Worm (Caenorhabditis elegans) whole organism, L1 larva: Measurements from ENCODE around the gene eif-1.A.

Source experiments
- C16A3.4 ChIP-seq: fragments of 150-350 bp; optimal IDR thresholded peaks from 2 replicates; lab custom pipeline; 2014; ENCODE audit warnings: missing biosample characterization, missing genetic modification characterization
- blmp-1 ChIP-seq: fragments of 150-350 bp; optimal IDR thresholded peaks from 2 replicates; lab custom pipeline; 2014; ENCODE audit warnings: missing biosample characterization, missing genetic modification characterization
- ceh-63 ChIP-seq: fragments of 200-800 bp; sonication (Bioruptor generic); optimal IDR thresholded peaks from 2 replicates; lab custom pipeline; 2018; ENCODE audit warnings: mild to moderate bottlenecking, missing genetic modification characterization, missing compliant biosample characterization
- ceh-90 ChIP-seq: sonication (generic microtip); optimal IDR thresholded peaks from 2 replicates; lab custom pipeline; 2016; ENCODE audit warnings: missing genetic modification characterization, missing compliant biosample characterization
- ces-1 ChIP-seq: fragments of 150-350 bp; optimal IDR thresholded peaks from 2 replicates; lab custom pipeline; 2014; ENCODE audit warnings: missing biosample characterization, missing genetic modification reagents, missing genetic modification characterization
- efl-1 ChIP-seq, 4 experiments: fragments of 150-350 bp; optimal IDR thresholded peaks in 3 of 4; peaks in 1 of 4; 1 replicate in 1 of 4; 2 replicates in 3 of 4; lab custom pipeline; 2014; ENCODE audit warnings: missing biosample characterization in 2 of 4, missing genetic modification characterization in 2 of 4, missing genetic modification reagents in 2 of 4
- egl-13 ChIP-seq: sonication (generic microtip); optimal IDR thresholded peaks from 2 replicates; lab custom pipeline; 2016; ENCODE audit warnings: missing genotype, missing genetic modification reagents, missing genetic modification characterization, missing compliant biosample characterization
- elt-2 ChIP-seq: sonication (generic microtip); optimal IDR thresholded peaks from 2 replicates; lab custom pipeline; 2016; ENCODE audit warnings: missing genetic modification characterization, mild to moderate bottlenecking, inconsistent platforms, missing compliant biosample characterization, missing genetic modification reagents
- ets-5 ChIP-seq: fragments of 200-800 bp; sonication (Bioruptor generic); IDR thresholded peaks from 2 replicates; pipeline ENCODE4 v1.3.6; 2022; ENCODE audit warnings: missing genetic modification characterization, missing compliant biosample characterization
- fos-1 ChIP-seq: fragments of 150-350 bp; optimal IDR thresholded peaks from 2 replicates; lab custom pipeline; 2014; ENCODE audit warnings: missing biosample characterization, missing genetic modification characterization
- grh-1 ChIP-seq: fragments of 200-800 bp; sonication (Bioruptor generic); IDR thresholded peaks from 2 replicates; pipeline ENCODE4 v1.3.6; 2022; ENCODE audit warnings: missing genetic modification reagents, missing genetic modification characterization, missing compliant biosample characterization
- hlh-17 ChIP-seq: fragments of 200-800 bp; sonication (Bioruptor generic); optimal IDR thresholded peaks from 2 replicates; lab custom pipeline; 2018; ENCODE audit warnings: missing genetic modification characterization, mild to moderate bottlenecking, missing compliant biosample characterization, moderate library complexity, borderline replicate concordance
- hlh-4 ChIP-seq: sonication (generic microtip); optimal IDR thresholded peaks from 2 replicates; lab custom pipeline; 2016; ENCODE audit warnings: mild to moderate bottlenecking, missing genetic modification characterization, missing compliant biosample characterization
- irx-1 ChIP-seq: sonication (generic microtip); optimal IDR thresholded peaks from 2 replicates; lab custom pipeline; 2016; ENCODE audit warnings: missing genetic modification characterization, missing compliant biosample characterization
- lin-35 ChIP-seq, 2 experiments: fragments of 150-350 bp; optimal IDR thresholded peaks; 2 replicates each; lab custom pipeline; 2014; ENCODE audit warnings: missing biosample characterization in 2 of 2, missing genetic modification characterization in 2 of 2, missing genetic modification reagents in 2 of 2
- lsy-2 ChIP-seq, 2 experiments: fragments of 150-350 bp; optimal IDR thresholded peaks; 2 replicates each; lab custom pipeline; 2014; ENCODE audit warnings: missing biosample characterization in 2 of 2, missing genetic modification characterization in 2 of 2
- mab-9 ChIP-seq: fragments of 200-800 bp; sonication (Bioruptor generic); IDR thresholded peaks from 2 replicates; pipeline ENCODE4 v1.3.6; 2022; ENCODE audit warnings: missing genetic modification reagents, missing genetic modification characterization, missing compliant biosample characterization
- mdl-1 ChIP-seq, 2 experiments: fragments of 150-350 bp; optimal IDR thresholded peaks; 2 replicates each; lab custom pipeline; 2014 to 2017; ENCODE audit warnings: missing biosample characterization in 2 of 2, missing genetic modification characterization in 2 of 2, inconsistent platforms in 1 of 2
- nhr-47 ChIP-seq: sonication (generic microtip); optimal IDR thresholded peaks from 2 replicates; lab custom pipeline; 2016; ENCODE audit warnings: mild to moderate bottlenecking, missing genetic modification characterization, moderate library complexity, missing compliant biosample characterization
- nhr-71 ChIP-seq: sonication (generic microtip); optimal IDR thresholded peaks from 2 replicates; lab custom pipeline; 2016; ENCODE audit warnings: mild to moderate bottlenecking, missing genetic modification characterization, moderate library complexity, missing compliant biosample characterization
- nhr-77 ChIP-seq: fragments of 150-350 bp; optimal IDR thresholded peaks from 2 replicates; lab custom pipeline; 2014; ENCODE audit warnings: missing biosample characterization, missing genetic modification characterization
- rnt-1 ChIP-seq: sonication (generic microtip); optimal IDR thresholded peaks from 2 replicates; lab custom pipeline; 2016; ENCODE audit warnings: mild to moderate bottlenecking, missing genetic modification characterization, moderate library complexity, missing compliant biosample characterization
- skn-1 ChIP-seq: fragments of 150-350 bp; optimal IDR thresholded peaks from 2 replicates; lab custom pipeline; 2014; ENCODE audit warnings: missing biosample characterization, missing genetic modification characterization
- snu-23 ChIP-seq: sonication (generic microtip); optimal IDR thresholded peaks from 2 replicates; lab custom pipeline; 2016; ENCODE audit warnings: missing genetic modification characterization, missing compliant biosample characterization
- swsn-7 ChIP-seq: sonication (generic microtip); optimal IDR thresholded peaks from 2 replicates; lab custom pipeline; 2016; ENCODE audit warnings: missing genetic modification characterization, missing compliant biosample characterization
- unc-30 ChIP-seq: sonication (generic microtip); optimal IDR thresholded peaks from 2 replicates; lab custom pipeline; 2017; ENCODE audit warnings: missing biosample characterization, missing genetic modification characterization
- unc-98 ChIP-seq: fragments of 200-800 bp; sonication (Bioruptor generic); IDR thresholded peaks from 2 replicates; pipeline ENCODE4 v1.3.6; 2022; ENCODE audit warnings: missing genetic modification characterization, missing compliant biosample characterization
- xbp-1 ChIP-seq: sonication (generic microtip); optimal IDR thresholded peaks from 2 replicates; lab custom pipeline; 2016; ENCODE audit warnings: missing genetic modification characterization, missing compliant biosample characterization
- zag-1 ChIP-seq: fragments of 150-350 bp; optimal IDR thresholded peaks from 2 replicates; lab custom pipeline; 2014; ENCODE audit warnings: missing biosample characterization, missing genetic modification characterization
- ztf-4 ChIP-seq: fragments of 150-350 bp; optimal IDR thresholded peaks from 2 replicates; lab custom pipeline; 2014; ENCODE audit warnings: missing biosample characterization, missing genetic modification characterization

The eif-1.A gene

DNA sequence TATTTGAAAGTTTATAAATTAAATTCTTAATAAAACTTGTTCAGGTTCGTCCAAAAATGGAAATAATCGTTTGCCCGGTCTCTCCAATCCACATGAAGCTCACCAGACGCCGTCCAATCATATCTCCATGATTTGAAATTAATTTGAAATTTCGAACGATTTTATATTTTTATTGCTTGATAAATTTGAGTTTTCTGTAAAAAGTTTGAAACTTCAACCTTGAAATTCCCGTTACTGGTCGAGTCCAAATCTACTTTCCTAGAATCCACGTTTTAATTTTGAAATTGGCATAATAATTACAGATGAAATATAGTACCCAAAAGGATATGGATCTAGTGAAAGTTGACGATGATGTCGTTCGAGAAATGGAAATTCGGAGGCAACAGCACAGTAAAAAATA lies 46.3 kb upstream of the eif-1.A start, which contains the start of gene npp-26:
npp-26 (plus strand) TSS at position 301 of the 400 bp plus-strand sequence.
- no peak for TF ChIP-seq unc-98 (GFP tag; lab: Robert Waterston, UW)
- TF ChIP-seq ceh-90 (tag; lab: Kevin White, UChicago): no peak
- TF ChIP-seq unc-30 (tag; lab: Kevin White, UChicago): no peak
- TF ChIP-seq fos-1 (tag; lab: Kevin White, UChicago): no peak
- no peak for TF ChIP-seq hlh-17 (GFP tag; lab: Kevin White, UChicago)
- TF ChIP-seq rnt-1 (tag; lab: Kevin White, UChicago): no peak
- no peak for TF ChIP-seq skn-1 (tag; lab: Kevin White, UChicago)
- no peak for TF ChIP-seq C16A3.4
- TF ChIP-seq ces-1 (GFP tag; lab: Kevin White, UChicago): no peak
- no peak for TF ChIP-seq ceh-63 (GFP tag; lab: Kevin White, UChicago)

DNA sequence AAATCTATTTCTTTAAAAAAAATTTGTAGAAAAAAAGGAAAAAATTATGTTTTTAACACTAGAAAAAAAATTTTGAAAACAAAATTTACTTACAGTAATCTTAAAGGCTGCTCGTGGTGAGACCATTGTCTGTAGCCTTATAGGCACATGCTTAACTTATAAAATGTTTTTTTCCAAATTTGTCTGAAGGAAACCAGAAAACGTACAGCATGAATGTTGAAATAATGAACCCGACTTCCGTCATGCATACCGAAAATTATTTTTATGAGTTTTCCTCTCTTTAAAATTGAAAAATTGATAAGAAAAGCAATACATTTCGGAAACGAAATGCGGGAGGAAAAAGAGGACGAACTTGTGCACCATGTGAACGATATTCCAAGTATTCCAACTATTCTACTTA lies 38.9 kb upstream of the eif-1.A start, which contains the start of gene R11E3.2:
R11E3.2 (plus strand) TSS at position 301 of the 400 bp plus-strand sequence.
- no peak for TF ChIP-seq nhr-71 (tag; lab: Kevin White, UChicago)
- no peak for TF ChIP-seq mab-9
- TF ChIP-seq rnt-1 (tag; lab: Kevin White, UChicago): no peak
- no peak for TF ChIP-seq ets-5
- TF ChIP-seq irx-1 (tag; lab: Kevin White, UChicago): no peak
- no peak for TF ChIP-seq hlh-17 (GFP tag; lab: Kevin White, UChicago)
- TF ChIP-seq elt-2: no peak
- no peak for TF ChIP-seq zag-1 (tag; lab: Kevin White, UChicago)

DNA sequence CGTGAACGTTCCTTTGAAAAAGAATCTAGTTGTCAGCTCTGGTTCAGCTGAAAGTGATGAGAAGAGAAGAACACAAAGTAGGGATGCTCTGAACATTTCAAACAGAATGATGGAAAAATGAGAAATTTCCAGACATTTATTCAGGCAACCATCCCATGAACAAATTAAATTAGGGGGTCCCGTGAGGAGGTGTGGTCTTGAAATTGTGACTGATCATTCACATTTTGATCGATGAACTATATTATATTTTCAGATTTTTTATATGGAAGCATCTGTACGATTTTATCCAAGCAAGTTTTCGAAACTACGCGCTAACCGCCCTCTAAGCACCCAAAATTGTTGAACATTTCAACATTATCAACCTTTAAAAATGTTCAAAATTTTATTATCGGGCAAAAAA lies 34.7 kb upstream of the eif-1.A start, which contains the start of gene R11E3.19:
R11E3.19 (minus strand) TSS at position 101 of the 400 bp plus-strand sequence.
- no peak for TF ChIP-seq ztf-4 (tag; lab: Kevin White, UChicago)
- TF ChIP-seq mdl-1 (tag; optimal IDR thresholded peaks at IDR 0.05; lab: Kevin White, UChicago): no peak
- TF ChIP-seq egl-13 (tag; lab: Kevin White, UChicago): no peak
- no peak for TF ChIP-seq ceh-63 (GFP tag; lab: Kevin White, UChicago)
- no peak for TF ChIP-seq grh-1
- no peak for TF ChIP-seq hlh-4 (tag; lab: Kevin White, UChicago)
- TF ChIP-seq lsy-2 (tag; optimal IDR thresholded peaks at IDR 0.05; lab: Kevin White, UChicago): no peak
- no peak for TF ChIP-seq mab-9
- no peak for TF ChIP-seq skn-1 (tag; lab: Kevin White, UChicago)

DNA sequence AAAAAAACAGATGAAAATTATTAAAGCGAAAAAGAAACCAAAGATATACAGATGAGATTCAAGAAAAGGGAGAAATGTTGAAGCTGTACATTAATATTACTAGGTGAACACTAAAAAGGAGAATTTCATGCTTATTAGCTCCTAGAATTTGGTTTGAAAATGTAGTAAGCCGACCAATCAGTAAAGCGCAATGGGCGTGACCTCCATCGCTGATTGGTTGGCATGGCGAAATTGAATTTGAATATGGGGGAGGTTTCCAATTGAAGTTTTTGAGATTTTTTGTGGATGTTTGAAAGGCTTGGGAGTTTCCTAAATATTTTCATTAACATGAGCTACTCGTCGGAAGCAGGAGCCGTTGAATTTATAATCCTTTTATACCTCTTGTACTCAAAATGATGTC lies 34.2 kb upstream of the eif-1.A start:
- TF ChIP-seq xbp-1 (peak; percentile 6), nhr-47 (tag; lab: Kevin White, UChicago) (no peak), blmp-1 (tag; lab: Kevin White, UChicago) (no peak)

DNA sequence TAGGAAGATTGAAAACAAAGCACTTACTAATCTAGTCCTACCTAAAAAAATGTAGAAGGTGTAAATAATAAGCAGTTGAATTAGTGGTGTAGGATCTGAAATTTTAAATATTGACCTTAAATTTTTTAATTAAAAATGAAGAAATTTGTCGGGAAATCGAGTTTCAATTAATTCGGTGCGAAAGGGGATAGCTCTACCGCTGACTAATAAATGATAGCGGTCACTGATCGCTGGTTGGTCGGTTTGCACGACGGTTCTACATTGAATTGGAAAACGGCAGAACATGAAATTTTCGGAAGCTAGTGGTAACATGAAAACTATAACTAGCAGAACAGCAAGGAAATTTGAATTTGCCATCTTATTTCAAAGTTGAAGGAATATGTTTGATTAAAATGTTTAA lies 30.6 kb upstream of the eif-1.A start, which contains the start of gene set-15:
set-15 (minus strand) TSS at position 101 of the 400 bp plus-strand sequence.
- TF ChIP-seq nhr-77 (no peak), mdl-1 (tag; optimal IDR thresholded peaks at IDR 0.05; lab: Kevin White, UChicago) (no peak)
- TF ChIP-seq, all 84 proteins: peak for 0

DNA sequence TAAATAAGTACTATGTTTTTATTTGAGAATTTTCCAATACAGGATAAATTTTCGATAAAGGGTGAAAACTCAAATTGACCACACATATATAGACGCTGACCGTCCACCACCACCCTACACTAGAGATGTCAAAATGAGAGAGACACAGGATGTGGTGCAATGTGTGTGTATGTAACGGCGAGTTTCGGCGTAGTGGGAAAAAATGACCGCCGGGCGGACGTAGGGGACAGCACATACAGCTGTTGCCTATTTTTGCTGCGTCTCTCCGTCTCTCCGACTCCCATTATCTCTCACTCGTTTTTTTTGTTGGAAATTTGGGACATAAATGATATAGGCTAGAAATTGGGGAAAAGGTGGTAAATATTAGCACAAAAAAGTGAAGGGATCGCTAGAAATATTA lies 29.6 kb upstream of the eif-1.A start:
- peak in 1 of 2 experiments; percentile 19 for TF ChIP-seq efl-1 (optimal IDR thresholded peaks at IDR 0.05; lab: Kevin White, UChicago)
- TF ChIP-seq efl-1 (GFP tag; optimal IDR thresholded peaks at IDR 0.05 in 1 of 2; lab: Kevin White, UChicago): no peak
- peak; percentile 20 for TF ChIP-seq irx-1 (tag; lab: Kevin White, UChicago)
- no peak for TF ChIP-seq ets-5
- peak in 1 of 2 experiments; percentile 26 for TF ChIP-seq lin-35 (GFP tag; optimal IDR thresholded peaks at IDR 0.05; lab: Kevin White, UChicago)
- TF ChIP-seq snu-23 (GFP tag; lab: Kevin White, UChicago): peak; percentile 28
- TF ChIP-seq lsy-2 (tag; optimal IDR thresholded peaks at IDR 0.05; lab: Kevin White, UChicago): peak in 1 of 2 experiments; percentile 29
- TF ChIP-seq swsn-7: no peak
